Worm (Caenorhabditis elegans) whole organism, L4 larva: ENCODE data around the gene F32D8.14.

Experiments
- D1046.2 ChIP-seq: fragments of 200-800 bp; sonication (Bioruptor generic); IDR thresholded peaks from 2 replicates; pipeline ENCODE4 v1.3.6; 2022; ENCODE audit warnings: missing genetic modification characterization, missing compliant biosample characterization
- F26F4.8 ChIP-seq: fragments of 200-800 bp; sonication (Bioruptor generic); conservative IDR thresholded peaks from 2 replicates; pipeline ENCODE4 v1.3.6; 2022; ENCODE audit warnings: missing genetic modification characterization, missing compliant biosample characterization
- F44E2.7 ChIP-seq: fragments of 200-800 bp; sonication (Bioruptor generic); IDR thresholded peaks from 2 replicates; pipeline ENCODE4 v2.1.2; 2022; ENCODE audit warnings: missing genetic modification characterization, missing compliant biosample characterization
- F49E8.2 ChIP-seq: sonication (generic microtip); optimal IDR thresholded peaks from 2 replicates; lab custom pipeline; 2016; ENCODE audit warnings: missing compliant biosample characterization, mild to moderate bottlenecking, missing genetic modification characterization, borderline replicate concordance
- Y5F2A.4 ChIP-seq: fragments of 200-800 bp; sonication (Bioruptor generic); optimal IDR thresholded peaks from 2 replicates; lab custom pipeline; 2018; ENCODE audit warnings: mild to moderate bottlenecking, missing genetic modification characterization, missing compliant biosample characterization
- Y75B8A.6 ChIP-seq: fragments of 200-800 bp; sonication (Bioruptor generic); IDR thresholded peaks from 2 replicates; pipeline ENCODE4 v1.3.6; 2022; ENCODE audit warnings: missing genetic modification reagents, missing genetic modification characterization, missing compliant biosample characterization
- ZK337.2 ChIP-seq: fragments of 200-800 bp; sonication (Bioruptor generic); IDR thresholded peaks from 2 replicates; pipeline ENCODE4 v1.3.6; 2022; ENCODE audit warnings: missing genetic modification reagents, missing genetic modification characterization, missing compliant biosample characterization
- aha-1 ChIP-seq: fragments of 150-350 bp; peaks from one replicate; lab custom pipeline; 2014; ENCODE audit warnings: missing biosample characterization, missing genetic modification characterization
- ama-1 ChIP-seq: fragments of 150-350 bp; optimal IDR thresholded peaks from 2 replicates; lab custom pipeline; 2014; ENCODE audit warnings: inconsistent platforms, mixed read lengths
- attf-4 ChIP-seq: sonication (generic microtip); optimal IDR thresholded peaks from 3 replicates; lab custom pipeline; 2017; ENCODE audit warnings: missing biosample characterization, missing genetic modification characterization
- ceh-20 ChIP-seq: fragments of 200-800 bp; sonication (Bioruptor generic); IDR thresholded peaks from 2 replicates; pipeline ENCODE4 v1.3.6; 2022; ENCODE audit warnings: missing genetic modification reagents, missing genetic modification characterization, missing compliant biosample characterization
- ceh-28 ChIP-seq: fragments of 150-350 bp; optimal IDR thresholded peaks from 2 replicates; lab custom pipeline; 2014; ENCODE audit warnings: missing biosample characterization, missing genetic modification reagents, missing genetic modification characterization
- ceh-44 ChIP-seq: fragments of 200-800 bp; sonication (Bioruptor generic); IDR thresholded peaks from 2 replicates; pipeline ENCODE4 v1.3.6; 2022; ENCODE audit warnings: missing genetic modification reagents, missing genetic modification characterization, missing compliant biosample characterization
- ctbp-1 ChIP-seq: fragments of 200-800 bp; sonication (Bioruptor generic); IDR thresholded peaks from 2 replicates; pipeline ENCODE4 v1.3.6; 2022; ENCODE audit warnings: missing genetic modification reagents, missing genetic modification characterization, missing compliant biosample characterization
- dmd-6 ChIP-seq: fragments of 200-800 bp; sonication (Bioruptor generic); IDR thresholded peaks from 2 replicates; pipeline ENCODE4 v1.3.6; 2022; ENCODE audit warnings: missing genetic modification reagents, missing genetic modification characterization, missing compliant biosample characterization
- dmd-9 ChIP-seq: fragments of 200-800 bp; sonication (Bioruptor generic); IDR thresholded peaks from 2 replicates; pipeline ENCODE4 v1.3.6; 2022; ENCODE audit warnings: missing genetic modification reagents, missing genetic modification characterization, missing compliant biosample characterization
- dpl-1 ChIP-seq: fragments of 150-350 bp; optimal IDR thresholded peaks from 2 replicates; lab custom pipeline; 2014; ENCODE audit warnings: missing biosample characterization, missing genetic modification reagents, missing genetic modification characterization
- dve-1 ChIP-seq: sonication (generic microtip); optimal IDR thresholded peaks from 2 replicates; lab custom pipeline; 2017; ENCODE audit warnings: antibody characterized with exemption, mild to moderate bottlenecking, missing genetic modification characterization, missing compliant biosample characterization; ENCODE audit not compliant: insufficient read depth
- fkh-10 ChIP-seq: fragments of 150-350 bp; optimal IDR thresholded peaks from 2 replicates; lab custom pipeline; 2014; ENCODE audit warnings: missing biosample characterization, missing genetic modification reagents, missing genetic modification characterization
- fos-1 ChIP-seq: fragments of 150-350 bp; optimal IDR thresholded peaks from 2 replicates; lab custom pipeline; 2014; ENCODE audit warnings: missing biosample characterization, missing genetic modification characterization
- hif-1 ChIP-seq, 2 experiments: sonication (generic microtip); optimal IDR thresholded peaks; 2 replicates each; lab custom pipeline; 2016 to 2017; ENCODE audit warnings: missing compliant biosample characterization in 2 of 2, missing genetic modification characterization in 2 of 2, missing genetic modification reagents in 2 of 2, missing genotype in 2 of 2, mild to moderate bottlenecking in 1 of 2
- hlh-30 ChIP-seq: sonication (generic microtip); optimal IDR thresholded peaks from 2 replicates; lab custom pipeline; 2017; ENCODE audit warnings: antibody characterized with exemption, mild to moderate bottlenecking, missing genetic modification characterization, missing compliant biosample characterization; ENCODE audit not compliant: insufficient read depth
- jun-1 ChIP-seq: fragments of 150-350 bp; optimal IDR thresholded peaks from 2 replicates; lab custom pipeline; 2014; ENCODE audit warnings: missing biosample characterization, missing genetic modification reagents, missing genetic modification characterization
- lim-7 ChIP-seq: fragments of 200-800 bp; sonication (Bioruptor generic); IDR thresholded peaks from 2 replicates; pipeline ENCODE4 v1.3.6; 2022; ENCODE audit warnings: missing genetic modification characterization, missing compliant biosample characterization
- lin-1 ChIP-seq: fragments of 200-800 bp; sonication (Bioruptor generic); IDR thresholded peaks from 2 replicates; pipeline ENCODE4 v1.3.6; 2022; ENCODE audit warnings: missing genetic modification reagents, missing genetic modification characterization, missing compliant biosample characterization
- lin-39 ChIP-seq: fragments of 150-350 bp; optimal IDR thresholded peaks from 2 replicates; lab custom pipeline; 2014; ENCODE audit warnings: missing biosample characterization, missing genetic modification reagents, missing genetic modification characterization
- madf-9 ChIP-seq: fragments of 200-800 bp; sonication (Bioruptor generic); conservative IDR thresholded peaks from 2 replicates; pipeline ENCODE4 v1.3.6; 2022; ENCODE audit warnings: missing genetic modification reagents, missing genetic modification characterization, missing compliant biosample characterization
- mdt-29 ChIP-seq: fragments of 200-800 bp; sonication (Bioruptor generic); IDR thresholded peaks from 2 replicates; pipeline ENCODE4 v1.3.6; 2022; ENCODE audit warnings: missing genetic modification reagents, missing genetic modification characterization, missing compliant biosample characterization
- mes-2 ChIP-seq: sonication (generic microtip); optimal IDR thresholded peaks from 2 replicates; lab custom pipeline; 2016; ENCODE audit warnings: missing genotype, mild to moderate bottlenecking, missing genetic modification characterization, missing compliant biosample characterization; ENCODE audit not compliant: poor library complexity, severe bottlenecking
- mxl-3 ChIP-seq: fragments of 200-800 bp; sonication (Bioruptor generic); optimal IDR thresholded peaks from 2 replicates; lab custom pipeline; 2018; ENCODE audit warnings: mild to moderate bottlenecking, missing genetic modification characterization, missing compliant biosample characterization
- nhr-10 ChIP-seq: fragments of 150-350 bp; optimal IDR thresholded peaks from 2 replicates; lab custom pipeline; 2014; ENCODE audit warnings: missing biosample characterization, missing genetic modification characterization
- nhr-102 ChIP-seq: sonication (generic microtip); optimal IDR thresholded peaks from 2 replicates; lab custom pipeline; 2016; ENCODE audit warnings: mild to moderate bottlenecking, missing genetic modification characterization, moderate library complexity, missing compliant biosample characterization
- nhr-11 ChIP-seq: fragments of 150-350 bp; optimal IDR thresholded peaks from 2 replicates; lab custom pipeline; 2014; ENCODE audit warnings: missing biosample characterization, missing genetic modification characterization
- nhr-25 ChIP-seq: sonication (generic microtip); optimal IDR thresholded peaks from 2 replicates; lab custom pipeline; 2017; ENCODE audit warnings: missing genetic modification characterization, mild to moderate bottlenecking, missing compliant biosample characterization, antibody characterized with exemption, moderate library complexity, borderline replicate concordance; ENCODE audit not compliant: insufficient read depth
- nhr-28 ChIP-seq: fragments of 150-350 bp; optimal IDR thresholded peaks from 2 replicates; lab custom pipeline; 2014; ENCODE audit warnings: missing biosample characterization, missing genetic modification characterization
- nhr-41 ChIP-seq: fragments of 200-800 bp; sonication (Bioruptor generic); IDR thresholded peaks from 2 replicates; pipeline ENCODE4 v1.3.6; 2022; ENCODE audit warnings: missing genetic modification reagents, missing genetic modification characterization, missing compliant biosample characterization
- nhr-42 ChIP-seq: fragments of 200-800 bp; sonication (Bioruptor generic); IDR thresholded peaks from 2 replicates; pipeline ENCODE4 v1.3.6; 2022; ENCODE audit warnings: missing genetic modification characterization, missing compliant biosample characterization
- nhr-48 ChIP-seq: sonication (generic microtip); optimal IDR thresholded peaks from 2 replicates; lab custom pipeline; 2016; ENCODE audit warnings: mild to moderate bottlenecking, missing genetic modification characterization, missing compliant biosample characterization
- nhr-77 ChIP-seq: fragments of 150-350 bp; optimal IDR thresholded peaks from 2 replicates; lab custom pipeline; 2014; ENCODE audit warnings: missing biosample characterization, missing genetic modification characterization
- pha-4 ChIP-seq, 2 experiments: fragments of 150-350 bp in 1 of 2; fragments of 200-800 bp in 1 of 2; sonication (Bioruptor generic) in 1 of 2; IDR thresholded peaks in 1 of 2; optimal IDR thresholded peaks in 1 of 2; 2 replicates each; pipeline versions ENCODE4 v1.3.6 to Lab custom; 2014 to 2022; ENCODE audit warnings: missing genetic modification characterization in 2 of 2, missing genetic modification reagents in 2 of 2, missing biosample characterization in 1 of 2, missing compliant biosample characterization in 1 of 2
- pqm-1 ChIP-seq: sonication (generic microtip); optimal IDR thresholded peaks from 2 replicates; lab custom pipeline; 2017; ENCODE audit warnings: missing biosample characterization, missing genetic modification characterization
- rbr-2 ChIP-seq: sonication (generic microtip); optimal IDR thresholded peaks from 2 replicates; lab custom pipeline; 2016; ENCODE audit warnings: missing genotype, missing genetic modification characterization, missing compliant biosample characterization
- sdz-12 ChIP-seq: fragments of 200-800 bp; sonication (Bioruptor generic); optimal IDR thresholded peaks from 2 replicates; lab custom pipeline; 2018; ENCODE audit warnings: mild to moderate bottlenecking, missing genetic modification characterization, missing compliant biosample characterization
- set-16 ChIP-seq: fragments of 200-800 bp; sonication (Bioruptor generic); IDR thresholded peaks from 2 replicates; pipeline ENCODE4 v1.3.6; 2022; ENCODE audit warnings: missing genetic modification reagents, missing genetic modification characterization, missing compliant biosample characterization
- spr-1 ChIP-seq: sonication (generic microtip); optimal IDR thresholded peaks from 2 replicates; lab custom pipeline; 2016; ENCODE audit warnings: mild to moderate bottlenecking, missing genetic modification characterization, missing compliant biosample characterization
- zfp-2 ChIP-seq: sonication (generic microtip); optimal IDR thresholded peaks from 2 replicates; lab custom pipeline; 2016; ENCODE audit warnings: mild to moderate bottlenecking, missing genetic modification characterization, missing compliant biosample characterization
- zfp-3 ChIP-seq: fragments of 200-800 bp; sonication (Bioruptor generic); conservative IDR thresholded peaks from 2 replicates; pipeline ENCODE4 v1.3.6; 2022; ENCODE audit warnings: missing genetic modification reagents, missing genetic modification characterization, missing compliant biosample characterization

F32D8.14 gene

DNA sequence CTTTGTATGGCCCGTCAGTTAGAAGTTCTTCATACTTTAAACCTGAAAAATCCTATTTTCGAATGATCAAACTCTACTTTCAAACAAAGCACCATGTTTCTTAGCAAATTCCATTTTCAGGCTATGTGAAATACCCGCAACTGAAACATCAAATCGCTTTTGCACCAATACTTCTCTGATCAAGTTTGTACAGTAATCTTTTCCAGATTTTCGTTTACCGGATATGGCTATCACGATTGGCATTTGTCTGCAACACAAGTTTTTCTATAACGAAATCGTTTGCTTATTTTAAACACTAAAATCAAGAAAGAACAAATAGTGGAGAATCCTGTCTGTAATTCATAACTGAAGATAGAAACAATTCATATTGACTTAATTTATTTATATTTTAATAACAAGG lies 1.7 kb upstream of the F32D8.14 start, which contains the start of gene F32D8.13 (continued):
- TF ChIP-seq nhr-42 (GFP tag; lab: Robert Waterston, UW) (0 out of 2 replicates have a peak, but pooled peaks have one; percentile 6), hif-1 (tag; optimal IDR thresholded peaks at IDR 0.05; lab: Kevin White, UChicago) (no peak), ceh-44 (GFP tag; lab: Robert Waterston, UW) (no peak), ctbp-1 (no peak), hlh-30 (tag; lab: Kevin White, UChicago) (no peak)

DNA sequence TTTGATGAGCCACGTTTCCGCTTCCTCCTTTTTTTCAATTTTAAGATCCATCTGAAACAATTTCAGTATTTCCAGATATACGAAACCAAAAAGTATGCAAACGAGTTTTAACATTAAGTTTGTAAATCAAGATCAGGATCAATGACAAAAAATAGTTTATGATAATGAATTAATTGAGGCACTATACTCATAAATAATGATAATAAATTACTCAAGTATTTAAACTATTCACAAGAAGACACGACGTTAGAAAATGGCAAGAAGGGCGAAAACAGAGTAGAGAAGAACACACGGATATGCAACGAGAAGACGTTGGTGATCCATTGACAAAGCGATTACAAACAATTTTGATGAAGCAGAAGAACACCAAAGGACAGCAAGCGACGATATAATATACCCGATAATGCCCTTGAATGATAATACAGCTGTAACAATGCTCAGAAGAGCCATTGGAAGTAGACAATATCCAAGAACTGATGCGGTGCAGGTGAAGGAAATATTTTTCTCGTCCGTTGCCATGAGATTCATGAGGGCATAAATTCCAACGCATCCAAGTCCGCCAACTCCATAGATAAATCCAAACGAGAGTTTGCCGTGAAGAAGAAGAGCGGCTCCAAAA lies 969 bp downstream of the F32D8.14 start, which contains the start of gene F32D8.4:
TSS of gene F32D8.4 (minus strand) at position 51 of the 619 bp plus-strand sequence.
- no peak for TF ChIP-seq lin-39
- peak; percentile 57 for TF ChIP-seq aha-1
- no peak for TF ChIP-seq nhr-48
- no peak for TF ChIP-seq mxl-3 (GFP tag; lab: Kevin White, UChicago)
- TF ChIP-seq dve-1: no peak
- TF ChIP-seq dpl-1: no peak
- TF ChIP-seq Y75B8A.6: no peak

DNA sequence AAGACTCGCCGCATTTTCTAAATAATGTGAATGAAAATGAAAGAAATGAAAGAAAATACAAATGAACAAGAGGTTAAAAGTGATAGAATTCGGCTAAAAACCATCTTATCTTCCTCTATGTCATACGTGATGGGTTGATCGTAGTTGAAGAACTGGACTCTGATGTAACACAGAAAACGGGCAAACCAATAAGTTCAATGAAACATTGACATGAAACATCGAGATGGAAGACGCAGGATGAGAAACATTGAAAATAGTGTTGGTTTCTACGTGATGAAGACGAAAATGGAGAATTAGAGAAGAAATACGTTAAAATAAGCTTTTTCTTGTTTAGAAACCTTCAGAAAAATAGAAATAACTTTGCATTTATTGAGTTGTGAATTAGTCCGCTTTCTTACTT lies 3.6 kb downstream of the F32D8.14 start, which contains the start of gene F32D8.12:
TSS of gene F32D8.12 (minus strand) at position 48 of the 400 bp plus-strand sequence.
- TF ChIP-seq rbr-2 (tag; lab: Kevin White, UChicago) (no peak), zfp-2 (tag; lab: Kevin White, UChicago) (no peak), ceh-28 (no peak), set-16 (no peak), lin-1 (GFP tag; lab: Robert Waterston, UW) (no peak), ceh-20 (GFP tag; lab: Robert Waterston, UW) (no peak), attf-4 (tag; lab: Kevin White, UChicago) (no peak), ama-1 (lab: Kevin White, UChicago) (no peak), dmd-9 (GFP tag; lab: Robert Waterston, UW) (no peak), F26F4.8 (GFP tag; lab: Robert Waterston, UW) (no peak), nhr-25 (tag; lab: Kevin White, UChicago) (no peak), nhr-10 (peak; percentile 56), nhr-28 (tag; lab: Kevin White, UChicago) (peak; percentile 73), mdt-29 (no peak), nhr-77 (tag; lab: Kevin White, UChicago) (peak; percentile 22), F44E2.7 (GFP tag; lab: Robert Waterston, UW) (no peak), F49E8.2 (tag; lab: Kevin White, UChicago) (no peak), nhr-102 (tag; lab: Kevin White, UChicago) (no peak), Y5F2A.4 (no peak), spr-1 (no peak), hlh-30 (tag; lab: Kevin White, UChicago) (peak; percentile 39), zfp-3 (GFP tag; lab: Robert Waterston, UW) (no peak), mes-2 (tag; lab: Kevin White, UChicago) (peak; percentile 59), ZK337.2 (no peak), D1046.2 (GFP tag; lab: Robert Waterston, UW) (no peak), nhr-11 (tag; lab: Kevin White, UChicago) (peak; percentile 47), fkh-10 (GFP tag; lab: Kevin White, UChicago) (no peak), dmd-6 (peak; percentile 58), madf-9 (GFP tag; lab: Robert Waterston, UW) (no peak), fos-1 (tag; lab: Kevin White, UChicago) (no peak), nhr-41 (GFP tag; lab: Robert Waterston, UW) (no peak), sdz-12 (no peak), lim-7 (GFP tag; lab: Robert Waterston, UW) (no peak), jun-1 (tag; lab: Kevin White, UChicago) (no peak), hif-1 (tag; optimal IDR thresholded peaks at IDR 0.05; lab: Kevin White, UChicago) (peak in 1 of 2 experiments; percentile 85), pqm-1 (tag; lab: Kevin White, UChicago) (no peak), pha-4 (GFP tag; IDR thresholded peaks at IDR 0.05; lab: Robert Waterston, UW) (no peak), pha-4 (tag; optimal IDR thresholded peaks at IDR 0.05; lab: Kevin White, UChicago) (no peak)
